Worm (Caenorhabditis elegans) whole organism, young adult: Measurements from ENCODE around the gene plk-3.

ENCODE experiments used
- F23B12.7 ChIP-seq: sonication (generic microtip); optimal IDR thresholded peaks from 2 replicates; lab custom pipeline; 2017; ENCODE audit warnings: missing genetic modification characterization, mild to moderate bottlenecking, missing compliant biosample characterization, antibody characterized with exemption, moderate library complexity; ENCODE audit not compliant: insufficient read depth
- F37B4.10 ChIP-seq: fragments of 200-800 bp; sonication (Bioruptor generic); IDR thresholded peaks from 2 replicates; pipeline ENCODE4 v1.3.6; 2022; ENCODE audit warnings: missing genetic modification characterization, missing compliant biosample characterization
- F52B5.7 ChIP-seq: sonication (generic microtip); optimal IDR thresholded peaks from 2 replicates; lab custom pipeline; 2016; ENCODE audit warnings: mild to moderate bottlenecking, missing genetic modification characterization, missing compliant biosample characterization
- F55B11.4 ChIP-seq: sonication (generic microtip); optimal IDR thresholded peaks from 2 replicates; lab custom pipeline; 2016; ENCODE audit warnings: missing compliant biosample characterization, missing genetic modification characterization, borderline replicate concordance; ENCODE audit not compliant: insufficient read depth
- F57C9.4 ChIP-seq: sonication (generic microtip); optimal IDR thresholded peaks from 2 replicates; lab custom pipeline; 2017; ENCODE audit warnings: mild to moderate bottlenecking, missing genetic modification characterization, missing compliant biosample characterization
- K12H6.12 ChIP-seq: fragments of 200-800 bp; sonication (Bioruptor generic); optimal IDR thresholded peaks from 2 replicates; lab custom pipeline; 2018; ENCODE audit warnings: mild to moderate bottlenecking, missing genetic modification characterization, missing compliant biosample characterization
- ama-1 ChIP-seq, 3 experiments: fragments of 150-350 bp in 1 of 3; sonication (generic microtip) in 2 of 3; optimal IDR thresholded peaks; 2 replicates each; lab custom pipeline; 2014 to 2018; ENCODE audit warnings: missing biosample characterization in 2 of 3, missing genetic modification characterization in 2 of 3, missing genetic modification reagents in 2 of 3
- atf-7 ChIP-seq: sonication (generic microtip); optimal IDR thresholded peaks from 2 replicates; lab custom pipeline; 2017; ENCODE audit warnings: mild to moderate bottlenecking, missing genetic modification characterization, missing compliant biosample characterization
- attf-6 ChIP-seq: fragments of 200-800 bp; sonication (Bioruptor generic); IDR thresholded peaks from 2 replicates; pipeline ENCODE4 v1.3.6; 2022; ENCODE audit warnings: missing genetic modification reagents, missing genetic modification characterization, missing compliant biosample characterization
- cebp-1 ChIP-seq, 2 experiments: fragments of 200-800 bp in 1 of 2; sonication (Bioruptor generic) in 1 of 2; sonication (generic microtip) in 1 of 2; IDR thresholded peaks in 1 of 2; optimal IDR thresholded peaks in 1 of 2; 2 replicates each; pipeline versions ENCODE4 v1.3.6 to Lab custom; 2017 to 2022; ENCODE audit warnings: missing compliant biosample characterization in 2 of 2, missing genetic modification characterization in 2 of 2, mild to moderate bottlenecking in 1 of 2, missing genetic modification reagents in 1 of 2, moderate library complexity in 1 of 2
- ceh-27 ChIP-seq: fragments of 200-800 bp; sonication (Bioruptor generic); optimal IDR thresholded peaks from 2 replicates; lab custom pipeline; 2018; ENCODE audit warnings: mild to moderate bottlenecking, missing genetic modification characterization, moderate library complexity, missing compliant biosample characterization
- chd-7 ChIP-seq: sonication (generic microtip); optimal IDR thresholded peaks from 2 replicates; lab custom pipeline; 2016; ENCODE audit warnings: mild to moderate bottlenecking, missing genetic modification characterization, moderate library complexity, missing compliant biosample characterization
- die-1 ChIP-seq: sonication (generic microtip); optimal IDR thresholded peaks from 2 replicates; lab custom pipeline; 2016; ENCODE audit warnings: missing genotype, mild to moderate bottlenecking, missing genetic modification characterization, missing compliant biosample characterization
- dox-1 ChIP-seq: fragments of 200-800 bp; sonication (Bioruptor generic); IDR thresholded peaks from 2 replicates; pipeline ENCODE4 v1.3.6; 2022; ENCODE audit warnings: missing genetic modification reagents, missing genetic modification characterization, missing compliant biosample characterization
- egl-44 ChIP-seq: fragments of 200-800 bp; sonication (Bioruptor generic); IDR thresholded peaks from 2 replicates; pipeline ENCODE4 v1.3.6; 2022; ENCODE audit warnings: missing genetic modification reagents, missing genetic modification characterization, missing compliant biosample characterization
- egrh-3 ChIP-seq: fragments of 200-800 bp; sonication (Bioruptor generic); IDR thresholded peaks from 2 replicates; pipeline ENCODE4 v1.3.6; 2022; ENCODE audit warnings: missing genetic modification reagents, missing genetic modification characterization, missing compliant biosample characterization
- him-1 ChIP-seq: sonication (generic microtip); optimal IDR thresholded peaks from 2 replicates; lab custom pipeline; 2016; ENCODE audit warnings: missing genotype, missing genetic modification reagents, missing genetic modification characterization, missing compliant biosample characterization
- hlh-12 ChIP-seq: sonication (generic microtip); optimal IDR thresholded peaks from 2 replicates; lab custom pipeline; 2016; ENCODE audit warnings: missing genetic modification characterization, missing compliant biosample characterization
- hrde-1 ChIP-seq: sonication (generic microtip); optimal IDR thresholded peaks from 2 replicates; lab custom pipeline; 2016; ENCODE audit warnings: missing genetic modification characterization, mild to moderate bottlenecking, missing compliant biosample characterization, moderate library complexity, missing genotype, missing genetic modification reagents, borderline replicate concordance
- hsf-1 ChIP-seq: fragments of 200-800 bp; sonication (Bioruptor generic); IDR thresholded peaks from 2 replicates; pipeline ENCODE4 v1.3.6; 2022; ENCODE audit warnings: missing genetic modification reagents, missing genetic modification characterization, missing compliant biosample characterization
- let-526 ChIP-seq: fragments of 200-800 bp; sonication (Bioruptor generic); IDR thresholded peaks from 2 replicates; pipeline ENCODE4 v1.3.6; 2022; ENCODE audit warnings: missing genetic modification reagents, missing genetic modification characterization, missing compliant biosample characterization
- lin-54 ChIP-seq: fragments of 200-800 bp; sonication (Bioruptor generic); optimal IDR thresholded peaks from 2 replicates; lab custom pipeline; 2018; ENCODE audit warnings: mild to moderate bottlenecking, missing genetic modification characterization, missing compliant biosample characterization
- lsl-1 ChIP-seq: fragments of 200-800 bp; sonication (Bioruptor generic); optimal IDR thresholded peaks from 2 replicates; lab custom pipeline; 2018; ENCODE audit warnings: mild to moderate bottlenecking, missing genetic modification characterization, moderate library complexity, missing compliant biosample characterization
- lsy-27 ChIP-seq: sonication (generic microtip); optimal IDR thresholded peaks from 2 replicates; lab custom pipeline; 2017; ENCODE audit warnings: missing genetic modification characterization, mild to moderate bottlenecking, missing compliant biosample characterization, antibody characterized with exemption, missing genotype, borderline replicate concordance; ENCODE audit not compliant: insufficient read depth
- madf-3 ChIP-seq: fragments of 200-800 bp; sonication (Bioruptor generic); IDR thresholded peaks from 2 replicates; pipeline ENCODE4 v1.3.6; 2022; ENCODE audit warnings: missing genetic modification reagents, missing genetic modification characterization, missing compliant biosample characterization
- mxl-1 ChIP-seq: sonication (generic microtip); optimal IDR thresholded peaks from 2 replicates; lab custom pipeline; 2016; ENCODE audit warnings: missing genetic modification characterization, missing compliant biosample characterization
- nhr-120 ChIP-seq: fragments of 200-800 bp; sonication (Bioruptor generic); IDR thresholded peaks from 2 replicates; pipeline ENCODE4 v1.3.6; 2022; ENCODE audit warnings: missing genetic modification characterization, missing compliant biosample characterization
- nhr-179 ChIP-seq: sonication (generic microtip); optimal IDR thresholded peaks from 2 replicates; lab custom pipeline; 2016; ENCODE audit warnings: mild to moderate bottlenecking, missing genetic modification characterization, missing compliant biosample characterization
- nhr-27 ChIP-seq: fragments of 200-800 bp; sonication (Bioruptor generic); optimal IDR thresholded peaks from 2 replicates; lab custom pipeline; 2018; ENCODE audit warnings: mild to moderate bottlenecking, missing genetic modification characterization, moderate library complexity, missing compliant biosample characterization
- nhr-90 ChIP-seq: sonication (generic microtip); optimal IDR thresholded peaks from 2 replicates; lab custom pipeline; 2016; ENCODE audit warnings: missing genotype, mild to moderate bottlenecking, missing genetic modification characterization, missing compliant biosample characterization
- sea-2 ChIP-seq: fragments of 200-800 bp; sonication (Bioruptor generic); IDR thresholded peaks from 2 replicates; pipeline ENCODE4 v1.3.6; 2022; ENCODE audit warnings: missing genetic modification characterization, missing compliant biosample characterization
- snpc-1.1 ChIP-seq: sonication (generic microtip); optimal IDR thresholded peaks from 2 replicates; lab custom pipeline; 2017; ENCODE audit warnings: missing genetic modification characterization, mild to moderate bottlenecking, missing compliant biosample characterization, antibody characterized with exemption, moderate library complexity, missing genotype, missing genetic modification reagents; ENCODE audit not compliant: insufficient read depth
- snpc-1.3 ChIP-seq: sonication (generic microtip); optimal IDR thresholded peaks from 2 replicates; lab custom pipeline; 2017; ENCODE audit warnings: missing genetic modification characterization, mild to moderate bottlenecking, missing compliant biosample characterization, antibody characterized with exemption, moderate library complexity, missing genotype, missing genetic modification reagents; ENCODE audit not compliant: insufficient read depth
- snpc-4 ChIP-seq, 5 experiments: fragments of 150-350 bp in 1 of 5; sonication (generic microtip) in 4 of 5; optimal IDR thresholded peaks; 2 replicates each; lab custom pipeline; 2014 to 2018; ENCODE audit warnings: missing genetic modification characterization in 5 of 5, missing biosample characterization in 3 of 5, antibody characterized with exemption in 2 of 5, mild to moderate bottlenecking in 2 of 5, missing compliant biosample characterization in 2 of 5, missing genotype in 2 of 5, moderate library complexity in 2 of 5, missing genetic modification reagents in 1 of 5
- somi-1 ChIP-seq: fragments of 200-800 bp; sonication (Bioruptor generic); optimal IDR thresholded peaks from 2 replicates; lab custom pipeline; 2018; ENCODE audit warnings: mild to moderate bottlenecking, missing genetic modification characterization, missing compliant biosample characterization
- tlf-1 ChIP-seq: fragments of 200-800 bp; sonication (Bioruptor generic); optimal IDR thresholded peaks from 2 replicates; lab custom pipeline; 2018; ENCODE audit warnings: mild to moderate bottlenecking, missing genetic modification characterization, missing compliant biosample characterization
- unc-130 ChIP-seq: sonication (generic microtip); optimal IDR thresholded peaks from 2 replicates; lab custom pipeline; 2016; ENCODE audit warnings: missing genetic modification reagents, missing genetic modification characterization, missing compliant biosample characterization
- unc-62 ChIP-seq: fragments of 150-350 bp; optimal IDR thresholded peaks from 2 replicates; lab custom pipeline; 2014; ENCODE audit warnings: missing biosample characterization, missing genetic modification reagents, missing genetic modification characterization
- ztf-18 ChIP-seq: sonication (generic microtip); optimal IDR thresholded peaks from 2 replicates; lab custom pipeline; 2016; ENCODE audit warnings: missing genotype, mild to moderate bottlenecking, missing genetic modification characterization, missing compliant biosample characterization

The plk-3 gene

DNA sequence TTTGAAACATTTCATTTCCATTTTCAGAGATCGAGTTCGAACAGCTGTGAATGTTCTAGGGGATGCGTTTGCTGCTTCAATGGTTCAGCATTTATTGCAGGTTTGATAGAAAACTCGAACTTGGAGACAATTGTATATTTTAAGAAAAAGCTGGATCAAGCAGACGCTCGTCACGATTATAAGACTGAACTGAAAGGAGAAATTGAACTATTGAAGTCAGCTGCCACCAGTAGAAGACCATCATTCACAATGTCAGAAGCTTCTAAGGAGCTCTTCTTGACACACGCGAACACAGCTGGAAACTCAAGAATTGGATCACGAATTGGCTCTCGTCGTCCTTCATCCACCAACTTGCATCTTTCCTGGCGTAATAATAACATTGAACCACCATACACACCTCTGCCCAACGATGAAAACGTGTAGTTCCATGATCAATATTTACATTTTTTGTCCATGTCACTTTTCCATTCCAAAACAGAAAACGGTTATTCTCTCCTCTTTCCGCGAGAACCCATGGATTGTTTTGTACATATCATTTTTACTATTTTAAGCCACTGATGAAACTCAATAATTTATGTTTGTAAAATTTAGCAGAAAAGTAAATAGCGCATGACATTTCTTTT, 33.0 kb upstream of the plk-3 start (continued):
- TF ChIP-seq dox-1 (GFP tag; lab: Robert Waterston, UW) (no peak), snpc-4 (GFP tag; optimal IDR thresholded peaks at IDR 0.05; lab: Kevin White, UChicago) (no peak), snpc-4 (tag; optimal IDR thresholded peaks at IDR 0.05; lab: Kevin White, UChicago) (peak in 2 of 4 experiments; percentile 35 to 47), lsy-27 (tag; lab: Kevin White, UChicago) (no peak), ama-1 (optimal IDR thresholded peaks at IDR 0.05; lab: Kevin White, UChicago) (peak; percentile 93), ama-1 (GFP tag; optimal IDR thresholded peaks at IDR 0.05; lab: Kevin White, UChicago) (peak; percentile 54 to 70), madf-3 (GFP tag; lab: Robert Waterston, UW) (peak; percentile 81; the same call in 1 of the 2 replicates), F37B4.10 (GFP tag; lab: Robert Waterston, UW) (no peak), nhr-27 (tag; lab: Kevin White, UChicago) (peak; percentile 54), F52B5.7 (tag; lab: Kevin White, UChicago) (peak; percentile 22), hsf-1 (GFP tag; lab: Robert Waterston, UW) (peak; percentile 67), snpc-1.3 (tag; lab: Kevin White, UChicago) (peak; percentile 78), nhr-90 (tag; lab: Kevin White, UChicago) (peak; percentile 38), lin-54 (GFP tag; lab: Kevin White, UChicago) (peak; percentile 49), let-526 (GFP tag; lab: Robert Waterston, UW) (peak; percentile 19; the same call in 1 of the 2 replicates), egl-44 (GFP tag; lab: Robert Waterston, UW) (no peak), him-1 (tag; lab: Kevin White, UChicago) (peak; percentile 3), F55B11.4 (tag; lab: Kevin White, UChicago) (no peak), lsl-1 (GFP tag; lab: Kevin White, UChicago) (peak; percentile 11), F57C9.4 (tag; lab: Kevin White, UChicago) (peak; percentile 43), ceh-27 (GFP tag; lab: Kevin White, UChicago) (no peak), ztf-18 (no peak), hrde-1 (tag; lab: Kevin White, UChicago) (peak; percentile 78), K12H6.12 (no peak), chd-7 (tag; lab: Kevin White, UChicago) (peak; percentile 62), die-1 (tag; lab: Kevin White, UChicago) (no peak), somi-1 (GFP tag; lab: Kevin White, UChicago) (no peak), atf-7 (tag; lab: Kevin White, UChicago) (no peak), egrh-3 (GFP tag; lab: Robert Waterston, UW) (no peak), unc-130 (GFP tag; lab: Kevin White, UChicago) (peak; percentile 20), sea-2 (GFP tag; lab: Robert Waterston, UW) (no peak), attf-6 (GFP tag; lab: Robert Waterston, UW) (peak; percentile 50)

- TF ChIP-seq F23B12.7: no peak
- no peak for TF ChIP-seq nhr-179 (tag; lab: Kevin White, UChicago)
- TF ChIP-seq egl-44 (GFP tag; lab: Robert Waterston, UW): no peak
- TF ChIP-seq hlh-12 (tag; lab: Kevin White, UChicago): no peak
- no peak for TF ChIP-seq lin-54 (GFP tag; lab: Kevin White, UChicago)
- no peak for TF ChIP-seq nhr-120
- TF ChIP-seq mxl-1 (tag; lab: Kevin White, UChicago): no peak
- TF ChIP-seq cebp-1 (GFP tag; IDR thresholded peaks at IDR 0.05; lab: Robert Waterston, UW): no peak
- TF ChIP-seq cebp-1 (tag; optimal IDR thresholded peaks at IDR 0.05; lab: Kevin White, UChicago): no peak
- TF ChIP-seq snpc-1.1 (tag; lab: Kevin White, UChicago): no peak
- TF ChIP-seq snpc-1.3 (tag; lab: Kevin White, UChicago): no peak
- no peak for TF ChIP-seq unc-62 (GFP tag; lab: Kevin White, UChicago)
- TF ChIP-seq attf-6 (GFP tag; lab: Robert Waterston, UW): no peak
- TF ChIP-seq nhr-90 (tag; lab: Kevin White, UChicago): no peak
- no peak for TF ChIP-seq nhr-27 (tag; lab: Kevin White, UChicago)
- TF ChIP-seq tlf-1 (GFP tag; lab: Kevin White, UChicago): no peak
These were observed 30.3 kb upstream of the plk-3 start, which contains the start of gene glt-6 for ce11 chrIV:7503322-7503721. Gene glt-6 (plus strand): TSS chrIV:7503622.
